Worm (Caenorhabditis elegans) whole organism, late embryonic: ENCODE data around the gene cut-2.

Experiments used
- C08G9.2 ChIP-seq: sonication (generic microtip); optimal IDR thresholded peaks from 2 replicates; lab custom pipeline; 2016; ENCODE audit warnings: mild to moderate bottlenecking, missing genetic modification characterization, moderate library complexity, missing compliant biosample characterization
- C38D4.7 ChIP-seq: fragments of 200-800 bp; sonication (Bioruptor generic); optimal IDR thresholded peaks from 2 replicates; lab custom pipeline; 2018; ENCODE audit warnings: mild to moderate bottlenecking, missing genetic modification characterization, moderate library complexity, missing compliant biosample characterization
- F13H6.1 ChIP-seq: sonication (generic microtip); optimal IDR thresholded peaks from 2 replicates; lab custom pipeline; 2016; ENCODE audit warnings: missing genetic modification characterization, missing compliant biosample characterization
- K02D7.2 ChIP-seq: sonication (generic microtip); optimal IDR thresholded peaks from 2 replicates; lab custom pipeline; 2017; ENCODE audit warnings: mild to moderate bottlenecking, missing genetic modification characterization, missing compliant biosample characterization
- K09A11.1 ChIP-seq: sonication (generic microtip); optimal IDR thresholded peaks from 2 replicates; lab custom pipeline; 2017; ENCODE audit warnings: antibody characterized with exemption, mild to moderate bottlenecking, missing genetic modification characterization, missing compliant biosample characterization; ENCODE audit not compliant: insufficient read depth
- ceh-18 ChIP-seq: sonication (generic microtip); optimal IDR thresholded peaks from 2 replicates; lab custom pipeline; 2016; ENCODE audit warnings: missing genetic modification characterization, missing compliant biosample characterization
- ceh-2 ChIP-seq: sonication (generic microtip); optimal IDR thresholded peaks from 2 replicates; lab custom pipeline; 2016; ENCODE audit warnings: missing genotype, missing genetic modification characterization, missing compliant biosample characterization
- ceh-22 ChIP-seq: sonication (generic microtip); optimal IDR thresholded peaks from 2 replicates; lab custom pipeline; 2017; ENCODE audit warnings: missing biosample characterization, missing genetic modification characterization
- ceh-31 ChIP-seq: sonication (generic microtip); optimal IDR thresholded peaks from 2 replicates; lab custom pipeline; 2016; ENCODE audit warnings: missing genetic modification characterization, missing compliant biosample characterization
- ceh-45 ChIP-seq: fragments of 200-800 bp; sonication (Bioruptor generic); IDR thresholded peaks from 2 replicates; pipeline ENCODE4 v1.3.6; 2022; ENCODE audit warnings: missing genetic modification reagents, missing genetic modification characterization, missing compliant biosample characterization
- ceh-9 ChIP-seq: sonication (generic microtip); optimal IDR thresholded peaks from 2 replicates; lab custom pipeline; 2016; ENCODE audit warnings: mild to moderate bottlenecking, missing genetic modification characterization, inconsistent platforms, missing compliant biosample characterization
- che-1 ChIP-seq: sonication (generic microtip); optimal IDR thresholded peaks from 2 replicates; lab custom pipeline; 2016; ENCODE audit warnings: mild to moderate bottlenecking, missing genetic modification characterization, missing compliant biosample characterization
- dve-1 ChIP-seq: sonication (generic microtip); optimal IDR thresholded peaks from 2 replicates; lab custom pipeline; 2017; ENCODE audit warnings: antibody characterized with exemption, mild to moderate bottlenecking, missing genetic modification characterization, missing compliant biosample characterization
- elt-2 ChIP-seq: sonication (generic microtip); optimal IDR thresholded peaks from 2 replicates; lab custom pipeline; 2016; ENCODE audit warnings: missing genetic modification reagents, missing genetic modification characterization, missing compliant biosample characterization
- elt-4 ChIP-seq: sonication (generic microtip); optimal IDR thresholded peaks from 2 replicates; lab custom pipeline; 2016; ENCODE audit warnings: missing genetic modification characterization, missing compliant biosample characterization
- ets-4 ChIP-seq: sonication (generic microtip); optimal IDR thresholded peaks from 2 replicates; lab custom pipeline; 2016; ENCODE audit warnings: missing genetic modification characterization, missing compliant biosample characterization
- eyg-1 ChIP-seq: sonication (generic microtip); optimal IDR thresholded peaks from 2 replicates; lab custom pipeline; 2016; ENCODE audit warnings: missing genotype, missing genetic modification characterization, missing compliant biosample characterization
- fkh-10 ChIP-seq: fragments of 150-350 bp; optimal IDR thresholded peaks from 2 replicates; lab custom pipeline; 2014; ENCODE audit warnings: missing biosample characterization, missing genetic modification reagents, missing genetic modification characterization
- fkh-6 ChIP-seq: sonication (generic microtip); optimal IDR thresholded peaks from 2 replicates; lab custom pipeline; 2016; ENCODE audit warnings: missing genetic modification characterization, missing compliant biosample characterization
- gmeb-2 ChIP-seq: sonication (generic microtip); optimal IDR thresholded peaks from 2 replicates; lab custom pipeline; 2016; ENCODE audit warnings: missing genetic modification characterization, inconsistent platforms, missing compliant biosample characterization
- hlh-13 ChIP-seq: fragments of 200-800 bp; sonication (Bioruptor generic); optimal IDR thresholded peaks from 2 replicates; lab custom pipeline; 2018; ENCODE audit warnings: mild to moderate bottlenecking, missing genetic modification characterization, missing compliant biosample characterization
- hlh-30 ChIP-seq: sonication (generic microtip); optimal IDR thresholded peaks from 2 replicates; lab custom pipeline; 2017; ENCODE audit warnings: antibody characterized with exemption, missing genetic modification characterization, missing compliant biosample characterization; ENCODE audit not compliant: insufficient read depth
- hlh-6 ChIP-seq: sonication (generic microtip); optimal IDR thresholded peaks from 2 replicates; lab custom pipeline; 2016; ENCODE audit warnings: missing genotype, missing genetic modification characterization, missing compliant biosample characterization
- hlh-8 ChIP-seq: sonication (generic microtip); optimal IDR thresholded peaks from 2 replicates; lab custom pipeline; 2016; ENCODE audit warnings: missing genotype, missing genetic modification characterization, missing compliant biosample characterization
- madf-2 ChIP-seq: sonication (generic microtip); optimal IDR thresholded peaks from 2 replicates; lab custom pipeline; 2017; ENCODE audit warnings: missing genetic modification characterization, missing compliant biosample characterization
- mec-3 ChIP-seq: sonication (generic microtip); optimal IDR thresholded peaks from 2 replicates; lab custom pipeline; 2016; ENCODE audit warnings: borderline replicate concordance, missing genetic modification characterization, missing compliant biosample characterization
- nhr-11 ChIP-seq: fragments of 150-350 bp; optimal IDR thresholded peaks from 2 replicates; lab custom pipeline; 2014; ENCODE audit warnings: missing biosample characterization, missing genetic modification characterization
- nhr-232 ChIP-seq: sonication (generic microtip); optimal IDR thresholded peaks from 2 replicates; lab custom pipeline; 2016; ENCODE audit warnings: missing genetic modification characterization, missing compliant biosample characterization
- npax-4 ChIP-seq: sonication (generic microtip); optimal IDR thresholded peaks from 2 replicates; lab custom pipeline; 2016; ENCODE audit warnings: missing genetic modification characterization, missing compliant biosample characterization
- odd-2 ChIP-seq: sonication (generic microtip); optimal IDR thresholded peaks from 2 replicates; lab custom pipeline; 2017; ENCODE audit warnings: antibody characterized with exemption, mild to moderate bottlenecking, missing genetic modification characterization, missing compliant biosample characterization
- pag-3 ChIP-seq: sonication (generic microtip); optimal IDR thresholded peaks from 2 replicates; lab custom pipeline; 2016; ENCODE audit warnings: missing compliant biosample characterization, missing genetic modification characterization, borderline replicate concordance
- pat-9 ChIP-seq: fragments of 200-800 bp; sonication (Bioruptor generic); optimal IDR thresholded peaks from 2 replicates; lab custom pipeline; 2018; ENCODE audit warnings: mild to moderate bottlenecking, missing genetic modification characterization, moderate library complexity, missing compliant biosample characterization
- pax-1 ChIP-seq: fragments of 150-350 bp; optimal IDR thresholded peaks from 2 replicates; lab custom pipeline; 2014; ENCODE audit warnings: missing biosample characterization, missing genetic modification characterization
- pha-2 ChIP-seq: sonication (generic microtip); optimal IDR thresholded peaks from 2 replicates; lab custom pipeline; 2017; ENCODE audit warnings: mild to moderate bottlenecking, missing genetic modification characterization, missing compliant biosample characterization
- pha-4 ChIP-seq: fragments of 150-350 bp; optimal IDR thresholded peaks from 2 replicates; lab custom pipeline; 2018; ENCODE audit warnings: missing biosample characterization, missing genetic modification reagents, missing genetic modification characterization
- pros-1 ChIP-seq: fragments of 150-350 bp; optimal IDR thresholded peaks from 2 replicates; lab custom pipeline; 2014; ENCODE audit warnings: missing biosample characterization, missing genetic modification reagents, missing genetic modification characterization
- rnt-1 ChIP-seq: sonication (generic microtip); optimal IDR thresholded peaks from 2 replicates; lab custom pipeline; 2016; ENCODE audit warnings: missing genetic modification characterization, missing compliant biosample characterization
- sox-4 ChIP-seq: sonication (generic microtip); optimal IDR thresholded peaks from 2 replicates; lab custom pipeline; 2017; ENCODE audit warnings: mild to moderate bottlenecking, missing genetic modification characterization, inconsistent platforms, missing compliant biosample characterization
- syd-9 ChIP-seq: sonication (generic microtip); optimal IDR thresholded peaks from 2 replicates; lab custom pipeline; 2016; ENCODE audit warnings: mild to moderate bottlenecking, missing genetic modification characterization, moderate library complexity, missing compliant biosample characterization
- tbx-2 ChIP-seq: sonication (generic microtip); optimal IDR thresholded peaks from 2 replicates; lab custom pipeline; 2016; ENCODE audit warnings: missing genetic modification characterization, missing compliant biosample characterization
- tbx-7 ChIP-seq: sonication (generic microtip); optimal IDR thresholded peaks from 2 replicates; lab custom pipeline; 2016; ENCODE audit warnings: missing genotype, missing genetic modification characterization, missing compliant biosample characterization
- ttx-3 ChIP-seq: sonication (generic microtip); optimal IDR thresholded peaks from 2 replicates; lab custom pipeline; 2016; ENCODE audit warnings: missing genetic modification reagents, missing genetic modification characterization, missing compliant biosample characterization
- unc-3 ChIP-seq, 2 experiments: fragments of 200-800 bp in 1 of 2; sonication (Bioruptor generic) in 1 of 2; sonication (generic microtip) in 1 of 2; conservative IDR thresholded peaks in 1 of 2; optimal IDR thresholded peaks in 1 of 2; 2 replicates each; pipeline versions ENCODE4 v1.3.6 to Lab custom; 2016 to 2022; ENCODE audit warnings: missing compliant biosample characterization in 2 of 2, missing genetic modification characterization in 2 of 2, missing genetic modification reagents in 1 of 2
- unc-42 ChIP-seq: sonication (generic microtip); optimal IDR thresholded peaks from 2 replicates; lab custom pipeline; 2016; ENCODE audit warnings: missing genotype, missing genetic modification characterization, missing compliant biosample characterization
- unc-55 ChIP-seq: sonication (generic microtip); optimal IDR thresholded peaks from 2 replicates; lab custom pipeline; 2017; ENCODE audit warnings: missing biosample characterization, missing genetic modification reagents, missing genetic modification characterization
- zip-5 ChIP-seq: sonication (generic microtip); optimal IDR thresholded peaks from 2 replicates; lab custom pipeline; 2016; ENCODE audit warnings: missing genetic modification characterization, missing compliant biosample characterization
- ztf-16 ChIP-seq: sonication (generic microtip); optimal IDR thresholded peaks from 2 replicates; lab custom pipeline; 2017; ENCODE audit warnings: missing genetic modification characterization, missing compliant biosample characterization

cut-2 gene

ce11 chrV:13393333-13393803 is 21.4 kb upstream of the cut-2 start (continued):
- TF ChIP-seq unc-42 (peak; percentile 19), rnt-1 (tag; lab: Kevin White, UChicago) (peak; percentile 95), syd-9 (tag; lab: Kevin White, UChicago) (peak; percentile 79), tbx-2 (tag; lab: Kevin White, UChicago) (peak; percentile 60), hlh-8 (tag; lab: Kevin White, UChicago) (no peak), C38D4.7 (GFP tag; lab: Kevin White, UChicago) (no peak), che-1 (peak; percentile 12), gmeb-2 (no peak), ceh-2 (peak; percentile 11), ceh-18 (tag; lab: Kevin White, UChicago) (peak; percentile 91)

- TF ChIP-seq unc-55 (peak; percentile 76), fkh-10 (GFP tag; lab: Kevin White, UChicago) (no peak), unc-42 (peak; percentile 18)
- TF ChIP-seq, all 69 proteins: peak for 2
Observed at ce11 chrV:13394968-13395367, 19.8 kb upstream of the cut-2 start.

ce11 chrV:13396426-13396825 is 18.3 kb upstream of the cut-2 start:
- no peak for TF ChIP-seq K02D7.2
- peak; percentile 25 for TF ChIP-seq C38D4.7 (GFP tag; lab: Kevin White, UChicago)
- TF ChIP-seq unc-42, result peak; percentile 66
- TF ChIP-seq dve-1 (tag; lab: Kevin White, UChicago), result no peak
- no peak for TF ChIP-seq odd-2 (tag; lab: Kevin White, UChicago)
- TF ChIP-seq madf-2 (tag; lab: Kevin White, UChicago), result peak; percentile 2
- no peak for TF ChIP-seq npax-4 (tag; lab: Kevin White, UChicago)
- peak; percentile 46 for TF ChIP-seq che-1
- no peak for TF ChIP-seq nhr-11
- TF ChIP-seq F13H6.1, result no peak
- peak; percentile 60 for TF ChIP-seq hlh-6 (tag; lab: Kevin White, UChicago)
- no peak for TF ChIP-seq elt-4
- no peak for TF ChIP-seq pax-1 (tag; lab: Kevin White, UChicago)
- peak; percentile 34 for TF ChIP-seq sox-4 (tag; lab: Kevin White, UChicago)
- no peak for TF ChIP-seq ztf-16 (tag; lab: Kevin White, UChicago)
- no peak for TF ChIP-seq pag-3
- TF ChIP-seq ceh-9, result no peak
- TF ChIP-seq hlh-8 (tag; lab: Kevin White, UChicago), result peak; percentile 34
- no peak for TF ChIP-seq ets-4 (tag; lab: Kevin White, UChicago)
- TF ChIP-seq hlh-13 (GFP tag; lab: Kevin White, UChicago), result no peak
- TF ChIP-seq C08G9.2 (tag; lab: Kevin White, UChicago), result peak; percentile 23
- no peak for TF ChIP-seq zip-5 (tag; lab: Kevin White, UChicago)
- TF ChIP-seq unc-55, result peak; percentile 62
- no peak for TF ChIP-seq unc-3 (GFP tag; conservative IDR thresholded peaks at IDR 0.05; lab: Robert Waterston, UW)
- no peak for TF ChIP-seq unc-3 (tag; optimal IDR thresholded peaks at IDR 0.05; lab: Kevin White, UChicago)
- no peak for TF ChIP-seq fkh-10 (GFP tag; lab: Kevin White, UChicago)
- peak; percentile 6 for TF ChIP-seq rnt-1 (tag; lab: Kevin White, UChicago)
- TF ChIP-seq nhr-232 (tag; lab: Kevin White, UChicago), result no peak
- no peak for TF ChIP-seq pha-2 (tag; lab: Kevin White, UChicago)
- no peak for TF ChIP-seq mec-3 (tag; lab: Kevin White, UChicago)
- peak; percentile 7 for TF ChIP-seq elt-2 (tag; lab: Kevin White, UChicago)
- no peak for TF ChIP-seq K09A11.1 (tag; lab: Kevin White, UChicago)
- no peak for TF ChIP-seq fkh-6
- no peak for TF ChIP-seq ceh-22 (tag; lab: Kevin White, UChicago)
- TF ChIP-seq eyg-1 (tag; lab: Kevin White, UChicago), result peak; percentile 13
- peak; percentile 31 for TF ChIP-seq hlh-30 (tag; lab: Kevin White, UChicago)
- peak; percentile 75 for TF ChIP-seq ceh-31 (tag; lab: Kevin White, UChicago)
- TF ChIP-seq ceh-45 (GFP tag; lab: Robert Waterston, UW), result no peak
- TF ChIP-seq ttx-3 (tag; lab: Kevin White, UChicago), result no peak
- peak; percentile 61 for TF ChIP-seq pros-1 (tag; lab: Kevin White, UChicago)
- no peak for TF ChIP-seq tbx-7 (tag; lab: Kevin White, UChicago)
- TF ChIP-seq tbx-2 (tag; lab: Kevin White, UChicago), result peak; percentile 64
- no peak for TF ChIP-seq pha-4 (tag; lab: Kevin White, UChicago)
- no peak for TF ChIP-seq pat-9
